Worm (Caenorhabditis elegans): Measurements from ENCODE around the gene C34C6.10.

Gene C34C6.10

DNA sequence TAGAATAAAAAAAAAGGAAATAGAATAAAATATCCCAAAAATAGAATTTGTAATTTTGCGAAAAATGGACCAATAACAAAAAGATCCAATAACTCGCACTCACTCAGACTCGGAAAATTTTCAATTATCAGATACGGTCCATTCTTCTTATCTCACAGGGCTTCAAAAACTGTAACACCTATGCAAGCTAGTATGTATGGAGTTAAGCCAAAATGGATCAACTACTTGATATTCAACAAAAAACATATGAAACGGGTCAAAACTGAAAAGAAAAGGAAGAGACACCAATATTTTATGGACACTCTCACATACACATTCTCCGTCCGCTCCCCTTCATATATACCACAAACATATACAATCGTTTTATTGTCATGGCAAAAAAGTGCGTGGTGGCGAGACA is 10.1 kb downstream of the C34C6.10 start, which contains the start of gene C34C6.9:
TSS of gene C34C6.9 (plus strand) at position 301 of the 400 bp plus-strand sequence.
- TF ChIP-seq peb-1 (tag; optimal IDR thresholded peaks at IDR 0.05) (no peak), lin-11 (tag; optimal IDR thresholded peaks at IDR 0.05) (no peak), C34F6.9 (tag; optimal IDR thresholded peaks at IDR 0.05) (no peak), nhr-77 (tag; optimal IDR thresholded peaks at IDR 0.05) (no peak), gmeb-1 (tag; optimal IDR thresholded peaks at IDR 0.05) (no peak), ztf-1 (GFP tag; conservative IDR thresholded peaks at IDR 0.05) (no peak), sma-3 (GFP tag; optimal IDR thresholded peaks at IDR 0.05) (no peak), nhr-12 (tag; optimal IDR thresholded peaks at IDR 0.05) (no peak), egl-27 (tag; optimal IDR thresholded peaks at IDR 0.05) (no peak), ZK546.5 (tag; optimal IDR thresholded peaks at IDR 0.05) (no peak), lsy-2 (tag; optimal IDR thresholded peaks at IDR 0.05) (no peak), ztf-4 (tag; optimal IDR thresholded peaks at IDR 0.05) (no peak), nhr-237 (tag; optimal IDR thresholded peaks at IDR 0.05) (no peak), F13H6.1 (tag; optimal IDR thresholded peaks at IDR 0.05) (no peak)

DNA sequence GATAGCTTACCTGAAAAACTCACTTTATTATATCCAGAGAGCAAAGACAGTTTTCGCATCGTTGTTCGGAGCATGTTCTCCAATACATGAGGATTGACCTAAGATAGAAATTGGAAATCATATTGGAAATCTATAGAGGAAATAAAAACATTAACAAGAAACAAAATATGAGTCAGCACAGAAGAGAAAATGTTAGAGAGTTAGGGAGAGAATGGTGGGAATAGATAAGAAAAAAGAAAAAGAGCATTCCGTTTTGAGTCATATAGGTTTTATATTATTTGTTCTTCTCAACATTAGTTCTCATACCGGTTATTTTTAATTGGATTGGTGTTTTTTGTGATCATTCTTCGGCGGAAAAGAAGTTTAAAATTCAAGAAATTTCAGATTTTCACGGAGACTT is 10.9 kb downstream of the C34C6.10 start, which contains the start of gene hgap-2:
TSS of gene hgap-2 (minus strand) at position 101 of the 400 bp plus-strand sequence.
- TF ChIP-seq aly-2 (tag; optimal IDR thresholded peaks at IDR 0.05) = no peak
- peak; percentile 53 for TF ChIP-seq fos-1 (tag; optimal IDR thresholded peaks at IDR 0.05)
- no peak for TF ChIP-seq snpc-4 (tag; optimal IDR thresholded peaks at IDR 0.05)
- TF ChIP-seq Y55F3AM.14 (GFP tag; optimal IDR thresholded peaks at IDR 0.05) = no peak
- no peak for TF ChIP-seq mab-5 (tag; optimal IDR thresholded peaks at IDR 0.05)
- no peak for TF ChIP-seq ztf-11 (tag; optimal IDR thresholded peaks at IDR 0.05)

DNA sequence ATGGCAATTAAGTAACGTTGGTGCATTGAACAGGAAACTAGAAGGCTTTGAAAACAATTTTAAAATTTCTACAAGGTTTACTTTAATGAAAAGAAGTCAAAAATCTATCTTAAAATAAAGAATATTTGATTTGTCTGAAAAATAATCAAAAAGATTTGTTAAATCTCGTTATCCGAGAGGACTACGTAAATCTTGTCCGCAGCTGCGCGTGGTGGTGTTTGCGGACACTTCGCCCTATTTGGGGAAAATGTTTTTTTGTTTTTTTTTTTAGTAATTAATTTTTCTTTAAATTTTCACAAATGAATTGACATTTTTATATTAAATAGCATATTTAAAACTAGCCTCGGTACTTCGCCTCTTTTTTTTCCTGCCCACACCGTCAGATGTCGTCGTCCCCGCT is 11.8 kb downstream of the C34C6.10 start:
- TF ChIP-seq crh-2 (tag; optimal IDR thresholded peaks at IDR 0.05) (peak; percentile 59), unc-55 (GFP tag; optimal IDR thresholded peaks at IDR 0.05) (peak; percentile 71), lsy-2 (tag; optimal IDR thresholded peaks at IDR 0.05) (peak; percentile 38 to 79), mbf-1 (tag; optimal IDR thresholded peaks at IDR 0.05) (no peak), sma-9 (GFP tag; optimal IDR thresholded peaks at IDR 0.05) (peak; percentile 49), sma-9 (tag; optimal IDR thresholded peaks at IDR 0.05) (no peak), lin-13 (GFP tag; optimal IDR thresholded peaks at IDR 0.05) (peak; percentile 72), nhr-23 (tag; optimal IDR thresholded peaks at IDR 0.05) (no peak), C34F6.9 (tag; optimal IDR thresholded peaks at IDR 0.05) (peak; percentile 84), nhr-6 (tag; optimal IDR thresholded peaks at IDR 0.05) (no peak), fos-1 (tag; optimal IDR thresholded peaks at IDR 0.05) (peak; percentile 14), R02D3.7 (tag; optimal IDR thresholded peaks at IDR 0.05) (no peak)

DNA sequence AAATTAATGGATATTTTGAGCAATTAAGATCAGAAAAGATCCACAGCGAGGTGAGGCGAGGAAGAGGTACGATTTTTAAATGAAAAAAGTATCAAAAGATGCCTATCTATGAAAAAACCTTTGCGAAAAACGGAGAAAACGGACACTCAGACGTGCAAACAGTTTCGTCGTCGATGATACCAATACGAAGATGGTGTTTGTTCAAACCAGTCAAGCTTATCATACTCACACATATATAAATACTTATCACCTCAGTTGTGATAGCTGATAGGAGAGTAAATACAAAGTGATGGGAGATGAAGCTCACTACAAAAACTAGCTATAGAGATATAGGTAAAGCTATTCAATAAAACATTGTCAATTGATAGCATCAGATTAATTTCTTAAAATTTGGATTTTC is 15.9 kb downstream of the C34C6.10 start:
- no peak for TF ChIP-seq lsy-2 (tag; optimal IDR thresholded peaks at IDR 0.05)
- peak; percentile 40 for TF ChIP-seq fos-1 (tag; optimal IDR thresholded peaks at IDR 0.05)
- TF ChIP-seq snpc-4 (tag; optimal IDR thresholded peaks at IDR 0.05) = no peak

DNA sequence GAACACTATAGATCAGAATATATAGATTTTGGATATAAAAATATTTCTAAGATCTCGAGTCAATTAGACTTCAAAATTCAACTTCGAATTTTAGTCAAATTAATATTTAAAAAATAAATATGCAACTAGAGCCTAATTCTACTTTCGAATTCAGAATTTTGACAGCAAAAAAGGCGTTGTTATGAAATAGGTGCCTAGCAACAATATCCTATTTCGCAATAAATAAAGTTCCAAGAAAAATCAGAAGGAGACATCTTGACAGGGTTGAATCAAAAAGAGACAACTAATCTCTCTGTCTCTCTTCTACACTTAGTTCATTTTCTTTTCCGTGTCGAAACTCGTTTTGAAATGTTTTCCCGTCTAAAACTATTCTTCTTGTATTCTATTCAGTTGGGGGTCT is 20.3 kb downstream of the C34C6.10 start:
- peak; percentile 16 for TF ChIP-seq nhr-25 (tag; optimal IDR thresholded peaks at IDR 0.05)
- TF ChIP-seq ama-1 (optimal IDR thresholded peaks at IDR 0.05) = no peak

DNA sequence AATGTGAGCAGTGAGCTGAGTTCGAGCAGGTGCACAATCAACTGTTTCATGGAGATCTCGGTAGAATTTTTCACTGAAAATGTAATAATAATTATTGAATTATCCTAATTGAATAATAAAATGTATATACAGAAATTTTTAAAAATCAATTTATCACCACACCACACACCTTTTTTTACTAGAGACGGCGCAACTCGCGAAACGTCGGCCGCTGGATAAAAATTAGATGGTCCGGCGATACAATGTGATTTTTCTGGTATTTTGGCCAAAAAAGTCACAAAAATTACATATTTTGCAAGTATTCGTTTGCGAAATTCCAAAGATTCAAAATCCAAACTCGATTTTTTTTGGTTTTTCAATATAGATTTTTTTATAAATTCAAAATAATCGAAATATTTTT is 24.8 kb downstream of the C34C6.10 start:
- TF ChIP-seq snpc-4 (tag; optimal IDR thresholded peaks at IDR 0.05) (peak; percentile 35), sma-9 (GFP tag; optimal IDR thresholded peaks at IDR 0.05) (no peak), sma-9 (tag; optimal IDR thresholded peaks at IDR 0.05) (no peak)

DNA sequence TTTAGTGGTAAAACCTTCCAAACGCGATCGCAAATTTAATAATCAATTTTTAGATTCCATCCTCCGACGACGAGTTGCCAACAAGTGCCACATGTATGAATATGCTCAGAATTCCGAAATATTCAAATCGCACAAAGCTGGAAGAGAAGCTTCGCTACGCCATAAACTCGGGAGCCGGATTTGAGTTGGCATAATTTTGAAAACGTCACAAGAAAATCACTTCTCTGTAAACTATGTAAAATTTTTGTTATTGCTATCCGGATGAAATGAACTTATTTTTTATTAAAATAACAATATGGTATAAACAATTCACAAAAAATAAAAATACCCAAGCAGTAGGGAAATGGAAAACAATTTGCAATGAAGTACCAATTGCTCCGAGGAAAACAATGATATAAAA is 26.8 kb downstream of the C34C6.10 start:
- TF ChIP-seq skn-1 (tag; optimal IDR thresholded peaks at IDR 0.05) = no peak
- no peak for TF ChIP-seq C34F6.9 (tag; optimal IDR thresholded peaks at IDR 0.05)
- TF ChIP-seq ZK546.5 (tag; optimal IDR thresholded peaks at IDR 0.05) = no peak
- TF ChIP-seq ztf-4 (tag; optimal IDR thresholded peaks at IDR 0.05) = no peak
- no peak for TF ChIP-seq ama-1 (optimal IDR thresholded peaks at IDR 0.05)
- TF ChIP-seq crh-2 (tag; optimal IDR thresholded peaks at IDR 0.05) = no peak
- no peak for TF ChIP-seq unc-62 (GFP tag; optimal IDR thresholded peaks at IDR 0.05)
